Worm (Caenorhabditis elegans) whole organism, midembryonic: ENCODE measurements around the gene T15B7.8.

ENCODE experiments used
- T22C8.4 ChIP-seq: fragments of 200-800 bp; sonication (Bioruptor generic); IDR thresholded peaks from 2 replicates; pipeline ENCODE4 v1.3.6; 2022; ENCODE audit warnings: missing genetic modification characterization, missing compliant biosample characterization
- cog-1 ChIP-seq: sonication (generic microtip); optimal IDR thresholded peaks from 2 replicates; lab custom pipeline; 2016; ENCODE audit warnings: missing genetic modification characterization, missing compliant biosample characterization
- flt-1 ChIP-seq: fragments of 200-800 bp; sonication (Bioruptor generic); IDR thresholded peaks from 2 replicates; pipeline ENCODE4 v1.3.6; 2022; ENCODE audit warnings: missing genetic modification characterization, missing compliant biosample characterization
- med-1 ChIP-seq: sonication (generic microtip); optimal IDR thresholded peaks from 2 replicates; lab custom pipeline; 2017; ENCODE audit warnings: missing genetic modification characterization, mild to moderate bottlenecking, missing compliant biosample characterization, antibody characterized with exemption, missing genetic modification reagents; ENCODE audit not compliant: insufficient read depth
- ref-1 ChIP-seq: fragments of 200-800 bp; sonication (Bioruptor generic); conservative IDR thresholded peaks from 2 replicates; pipeline ENCODE4 v1.3.6; 2022; ENCODE audit warnings: missing genetic modification reagents, missing genetic modification characterization, missing compliant biosample characterization
- tab-1 ChIP-seq: fragments of 200-800 bp; sonication (Bioruptor generic); IDR thresholded peaks from 2 replicates; pipeline ENCODE4 v1.3.6; 2022; ENCODE audit warnings: missing genetic modification characterization, missing compliant biosample characterization
- ztf-23 ChIP-seq: fragments of 200-800 bp; sonication (Bioruptor generic); IDR thresholded peaks from 2 replicates; pipeline ENCODE4 v1.3.6; 2022; ENCODE audit warnings: missing genetic modification reagents, missing genetic modification characterization, missing compliant biosample characterization
- ztf-29 ChIP-seq: fragments of 200-800 bp; sonication (Bioruptor generic); IDR thresholded peaks from 2 replicates; pipeline ENCODE4 v1.3.6; 2022; ENCODE audit warnings: missing genetic modification reagents, missing genetic modification characterization, missing compliant biosample characterization

DNA sequence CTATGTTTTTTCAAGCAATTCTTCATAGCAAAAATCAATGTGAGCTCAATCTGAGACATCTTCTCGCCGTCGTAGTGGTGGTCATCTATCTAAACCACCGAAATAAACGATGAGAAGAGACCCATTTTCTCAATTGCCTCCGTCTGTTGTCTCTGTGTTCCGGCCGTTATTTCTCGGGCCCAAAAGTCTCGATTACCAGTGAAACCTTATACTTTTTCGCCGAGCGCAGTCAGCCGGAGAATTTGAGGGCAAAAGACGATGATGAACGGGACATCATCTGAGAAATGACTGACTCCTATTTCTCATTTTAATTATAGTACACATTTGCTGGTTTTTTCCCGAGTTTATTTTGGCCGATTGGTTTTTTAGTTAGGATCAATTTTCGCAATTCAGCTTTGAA, 54.2 kb downstream of the T15B7.8 start:
- TF ChIP-seq flt-1 = no peak
- no peak for TF ChIP-seq ztf-29 (GFP tag; lab: Robert Waterston, UW)
- TF ChIP-seq cog-1 (tag; lab: Kevin White, UChicago) = no peak
- no peak for TF ChIP-seq T22C8.4 (GFP tag; lab: Robert Waterston, UW)
- TF ChIP-seq ref-1 (GFP tag; lab: Robert Waterston, UW) = no peak
- no peak for TF ChIP-seq tab-1 (GFP tag; lab: Robert Waterston, UW)
- TF ChIP-seq med-1 (GFP tag; lab: Kevin White, UChicago) = no peak
- TF ChIP-seq ztf-23 (GFP tag; lab: Robert Waterston, UW) = no peak
